Fruit fly (Drosophila melanogaster) whole organism, embryonic: Measurements from ENCODE around the gene CG2663.

Experiments
- Blimp-1 ChIP-seq: fragments of 200-800 bp; sonication (Bioruptor generic); optimal IDR thresholded peaks from 3 replicates; lab custom pipeline; 2018; ENCODE audit warnings: missing biosample characterization, missing genetic modification characterization, mild to moderate bottlenecking, moderate library complexity, missing genetic modification reagents
- CG10147 ChIP-seq: fragments of 200-800 bp; sonication (Bioruptor generic); optimal IDR thresholded peaks from 2 replicates; lab custom pipeline; 2019; ENCODE audit warnings: missing biosample characterization, mild to moderate bottlenecking, missing genetic modification characterization, moderate library complexity
- CG10274 ChIP-seq: fragments of 200-800 bp; sonication (Bioruptor generic); optimal IDR thresholded peaks from 3 replicates; lab custom pipeline; 2017; ENCODE audit warnings: missing biosample characterization, mild to moderate bottlenecking, missing genetic modification characterization
- CG10959 ChIP-seq: fragments of 200-800 bp; sonication (Bioruptor generic); IDR thresholded peaks from 2 replicates; pipeline ENCODE4 v1.3.6; 2022; ENCODE audit warnings: missing biosample characterization, missing genetic modification characterization
- CG11247 ChIP-seq: fragments of 200-800 bp; sonication (Bioruptor generic); IDR thresholded peaks from 2 replicates; pipeline ENCODE4 v1.3.6; 2022; ENCODE audit warnings: missing biosample characterization, missing genetic modification characterization
- CG11398 ChIP-seq: fragments of 200-800 bp; sonication (Bioruptor generic); optimal IDR thresholded peaks from 2 replicates; lab custom pipeline; 2016; ENCODE audit warnings: missing biosample characterization, missing genetic modification characterization
- CG12391 ChIP-seq: fragments of 200-800 bp; sonication (Bioruptor generic); optimal IDR thresholded peaks from 3 replicates; lab custom pipeline; 2018; ENCODE audit warnings: missing biosample characterization, mild to moderate bottlenecking, missing genetic modification characterization, moderate library complexity
- CG14667 ChIP-seq: fragments of 200-800 bp; sonication (Bioruptor generic); IDR thresholded peaks from 2 replicates; pipeline ENCODE4 v1.3.6; 2022; ENCODE audit warnings: missing biosample characterization, missing genetic modification characterization
- CG14860 ChIP-seq: fragments of 200-800 bp; sonication (Bioruptor generic); IDR thresholded peaks from 3 replicates; pipeline ENCODE4 v1.3.6; 2022; ENCODE audit warnings: missing biosample characterization, missing genetic modification characterization; ENCODE audit not compliant: partially characterized antibody
- CG14965 ChIP-seq: fragments of 200-800 bp; sonication (Bioruptor generic); optimal IDR thresholded peaks from 2 replicates; lab custom pipeline; 2016; ENCODE audit warnings: missing biosample characterization, missing genetic modification characterization, borderline replicate concordance
- CG1529 ChIP-seq: fragments of 200-800 bp; sonication (Bioruptor generic); optimal IDR thresholded peaks from 3 replicates; lab custom pipeline; 2018; ENCODE audit warnings: missing biosample characterization, missing genetic modification characterization
- CG15514 ChIP-seq: fragments of 200-800 bp; sonication (Bioruptor generic); optimal IDR thresholded peaks from 3 replicates; lab custom pipeline; 2017; ENCODE audit warnings: missing biosample characterization, missing genetic modification characterization, mild to moderate bottlenecking, moderate library complexity, missing genetic modification reagents
- CG2712 ChIP-seq: fragments of 200-800 bp; optimal IDR thresholded peaks from 3 replicates; lab custom pipeline; 2019; ENCODE audit warnings: missing biosample characterization, mild to moderate bottlenecking, missing genetic modification characterization, moderate library complexity
- CG32532 ChIP-seq: fragments of 200-800 bp; sonication (Bioruptor generic); IDR thresholded peaks from 2 replicates; pipeline ENCODE4 v1.3.6; 2022; ENCODE audit warnings: missing biosample characterization, missing genetic modification characterization
- CG32772 ChIP-seq: fragments of 200-800 bp; sonication (Bioruptor generic); IDR thresholded peaks from 2 replicates; pipeline ENCODE4 v1.3.6; 2022; ENCODE audit warnings: missing biosample characterization, missing genetic modification characterization
- CG34224 ChIP-seq: fragments of 200-800 bp; sonication (Bioruptor generic); IDR thresholded peaks from 3 replicates; pipeline ENCODE4 v1.3.6; 2022; ENCODE audit warnings: missing biosample characterization, missing genetic modification characterization; ENCODE audit not compliant: partially characterized antibody
- CG3726 ChIP-seq: fragments of 200-800 bp; sonication (Bioruptor generic); IDR thresholded peaks from 3 replicates; pipeline ENCODE4, ENCODE4 v1.3.6; 2022; ENCODE audit warnings: missing biosample characterization, missing genetic modification characterization
- CG4404 ChIP-seq: fragments of 200-800 bp; sonication (Bioruptor generic); IDR thresholded peaks from 2 replicates; pipeline ENCODE4 v1.3.6; 2022; ENCODE audit warnings: missing biosample characterization, missing genetic modification characterization
- CG4707 ChIP-seq: fragments of 200-800 bp; sonication (Bioruptor generic); optimal IDR thresholded peaks from 2 replicates; lab custom pipeline; 2018; ENCODE audit warnings: missing biosample characterization, mild to moderate bottlenecking, missing genetic modification characterization, moderate library complexity
- CG6175 ChIP-seq: fragments of 200-800 bp; sonication (Bioruptor generic); IDR thresholded peaks from 3 replicates; pipeline ENCODE4 v1.3.6; 2022; ENCODE audit warnings: missing biosample characterization, missing genetic modification characterization
- CG6254 ChIP-seq: fragments of 200-800 bp; sonication (Bioruptor generic); optimal IDR thresholded peaks from 3 replicates; lab custom pipeline; 2017; ENCODE audit warnings: mild to moderate bottlenecking, missing biosample characterization, missing genetic modification reagents, missing genetic modification characterization
- CG8359 ChIP-seq: fragments of 200-800 bp; sonication (Bioruptor generic); optimal IDR thresholded peaks from 2 replicates; lab custom pipeline; 2017; ENCODE audit warnings: missing biosample characterization, mild to moderate bottlenecking, missing genetic modification characterization, borderline replicate concordance
- Dip2 ChIP-seq: fragments of 200-800 bp; sonication (Bioruptor generic); IDR thresholded peaks from 2 replicates; pipeline ENCODE4 v1.3.6; 2022; ENCODE audit warnings: missing biosample characterization, missing genetic modification characterization
- E2f2 ChIP-seq: fragments of 200-800 bp; sonication (Bioruptor generic); IDR thresholded peaks from 2 replicates; pipeline ENCODE4 v1.3.6; 2022; ENCODE audit warnings: missing biosample characterization, missing genetic modification characterization
- Ets65A ChIP-seq: fragments of 200-800 bp; sonication (Bioruptor generic); peaks from one replicate; lab custom pipeline; 2016; ENCODE audit warnings: missing biosample characterization, missing genetic modification characterization
- H2.0 ChIP-seq: fragments of 200-800 bp; sonication (Bioruptor generic); IDR thresholded peaks from 2 replicates; pipeline ENCODE4 v1.3.6; 2022; ENCODE audit warnings: missing biosample characterization, missing genetic modification characterization
- Hr78 ChIP-seq, 2 experiments: fragments of 200-800 bp in 1 of 2; fragments of >200 bp in 1 of 2; sonication (Bioruptor generic) in 1 of 2; optimal IDR thresholded peaks; 2 replicates each; lab custom pipeline; 2017 to 2019; ENCODE audit warnings: missing biosample characterization in 2 of 2, missing genetic modification characterization in 2 of 2, mild to moderate bottlenecking in 1 of 2, moderate library complexity in 1 of 2
- Jarid2 ChIP-seq: fragments of 200-800 bp; sonication (Bioruptor generic); optimal IDR thresholded peaks from 3 replicates; lab custom pipeline; 2017; ENCODE audit warnings: mild to moderate bottlenecking, missing biosample characterization, missing genetic modification reagents, missing genetic modification characterization
- Med ChIP-seq: fragments of 200-800 bp; sonication (Bioruptor generic); peaks from one replicate; lab custom pipeline; 2016; ENCODE audit warnings: missing biosample characterization, missing genetic modification characterization, mild to moderate bottlenecking, inconsistent platforms, moderate library complexity
- Mrtf ChIP-seq: fragments of 200-800 bp; sonication (Bioruptor generic); IDR thresholded peaks from 3 replicates; pipeline ENCODE4 v1.3.6; 2022; ENCODE audit warnings: missing biosample characterization, missing genetic modification characterization
- NC2β ChIP-seq: fragments of 200-800 bp; sonication (Bioruptor generic); optimal IDR thresholded peaks from 2 replicates; lab custom pipeline; 2016; ENCODE audit warnings: missing biosample characterization, missing genetic modification characterization
- NK7.1 ChIP-seq: fragments of 200-800 bp; sonication (Bioruptor generic); optimal IDR thresholded peaks from 3 replicates; lab custom pipeline; 2016; ENCODE audit warnings: missing biosample characterization, missing genetic modification characterization
- amos ChIP-seq: fragments of 200-800 bp; sonication (Bioruptor generic); IDR thresholded peaks from 2 replicates; pipeline ENCODE4 v1.3.6; 2022; ENCODE audit warnings: missing biosample characterization, missing genetic modification characterization; ENCODE audit not compliant: partially characterized antibody
- ci ChIP-seq: fragments of 200-800 bp; sonication (Bioruptor generic); IDR thresholded peaks from 3 replicates; pipeline ENCODE4 v1.3.6; 2022; ENCODE audit warnings: missing biosample characterization, missing genetic modification characterization
- croc ChIP-seq: fragments of 200-800 bp; sonication (Bioruptor generic); conservative IDR thresholded peaks from 3 replicates; pipeline ENCODE4 v1.3.6; 2022; ENCODE audit warnings: missing biosample characterization, missing genetic modification characterization
- cwo ChIP-seq: fragments of 200-800 bp; sonication (Bioruptor generic); optimal IDR thresholded peaks from 3 replicates; lab custom pipeline; 2017; ENCODE audit warnings: missing biosample characterization, missing genetic modification characterization, mild to moderate bottlenecking, moderate library complexity, missing genetic modification reagents
- grau ChIP-seq: fragments of 200-800 bp; optimal IDR thresholded peaks from 3 replicates; lab custom pipeline; 2019; ENCODE audit warnings: missing biosample characterization, mild to moderate bottlenecking, missing genetic modification characterization, moderate library complexity
- grn ChIP-seq: fragments of 200-800 bp; sonication (Bioruptor generic); optimal IDR thresholded peaks from 3 replicates; lab custom pipeline; 2017; ENCODE audit warnings: missing biosample characterization, missing genetic modification characterization
- hbn ChIP-seq: fragments of 200-800 bp; sonication (Bioruptor generic); IDR thresholded peaks from 2 replicates; pipeline ENCODE4 v1.3.6; 2022; ENCODE audit warnings: missing biosample characterization, missing genetic modification characterization; ENCODE audit not compliant: partially characterized antibody
- nom ChIP-seq: fragments of 200-800 bp; sonication (Bioruptor generic); optimal IDR thresholded peaks from 2 replicates; lab custom pipeline; 2017; ENCODE audit warnings: missing biosample characterization, missing genetic modification characterization, mild to moderate bottlenecking, moderate library complexity, missing genetic modification reagents
- otp ChIP-seq: fragments of 200-800 bp; sonication (Bioruptor generic); IDR thresholded peaks from 3 replicates; pipeline ENCODE4, ENCODE4 v1.3.6; 2022; ENCODE audit warnings: missing biosample characterization, missing genetic modification characterization
- pros ChIP-seq: fragments of 200-800 bp; sonication (Bioruptor generic); optimal IDR thresholded peaks from 3 replicates; lab custom pipeline; 2019; ENCODE audit warnings: missing biosample characterization, mild to moderate bottlenecking, missing genetic modification characterization, moderate library complexity
- sim ChIP-seq: fragments of 200-800 bp; sonication (Bioruptor generic); IDR thresholded peaks from 2 replicates; pipeline ENCODE4 v1.3.6; 2022; ENCODE audit warnings: missing biosample characterization, missing genetic modification characterization
- slbo ChIP-seq: fragments of 200-800 bp; sonication (Bioruptor generic); IDR thresholded peaks from 2 replicates; pipeline ENCODE4 v1.3.6; 2022; ENCODE audit warnings: missing biosample characterization, missing genetic modification characterization
- sr ChIP-seq: fragments of 200-800 bp; sonication (Bioruptor generic); IDR thresholded peaks from 3 replicates; pipeline ENCODE4 v1.3.6; 2022; ENCODE audit warnings: missing biosample characterization, missing genetic modification characterization
- trh ChIP-seq: fragments of 200-800 bp; sonication (Bioruptor generic); optimal IDR thresholded peaks from 2 replicates; lab custom pipeline; 2016; ENCODE audit warnings: missing biosample characterization, missing genetic modification characterization
- vvl ChIP-seq: fragments of 200-800 bp; sonication (Bioruptor generic); IDR thresholded peaks from 2 replicates; pipeline ENCODE4 v1.3.6; 2022; ENCODE audit warnings: missing biosample characterization, missing genetic modification characterization

CG2663 gene

DNA sequence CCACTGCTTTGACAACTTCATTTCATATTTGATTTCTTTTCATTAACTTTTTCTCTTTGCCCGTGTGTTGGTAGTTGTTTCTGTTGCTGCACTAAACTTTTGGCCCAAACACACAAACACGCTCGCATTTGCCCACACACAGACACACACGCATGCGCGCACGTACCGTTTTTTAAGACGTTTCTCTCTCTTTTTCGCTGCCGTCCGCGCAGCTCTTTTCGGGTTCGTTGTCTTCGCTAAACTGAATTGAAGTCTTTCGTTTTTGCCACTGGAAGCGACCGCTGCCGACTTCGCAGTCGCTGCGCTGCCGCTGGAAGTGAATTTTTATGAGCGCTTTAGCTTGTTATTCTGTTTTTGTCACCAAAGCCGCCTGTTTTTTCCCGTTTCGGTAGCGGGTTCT, 11.3 kb downstream of the CG2663 start, which contains the start of gene kkv (continued):
- TF ChIP-seq pros (GFP tag; lab: Kevin White, UChicago), result peak; percentile 95
- peak; percentile 31 for TF ChIP-seq Med (GFP tag; lab: Kevin White, UChicago)
- no peak for TF ChIP-seq CG32772 (GFP tag; lab: Robert Waterston, UW)
- TF ChIP-seq Jarid2 (GFP tag; lab: Kevin White, UChicago), result peak; percentile 56
- peak; percentile 26; the same call in 1 of the 3 replicates for TF ChIP-seq ci (GFP tag; lab: Robert Waterston, UW)
- TF ChIP-seq otp (GFP tag; lab: Robert Waterston, UW), result 0 out of 3 replicates have a peak, but pooled peaks have one; percentile 9
- peak; percentile 85 for TF ChIP-seq CG11247
- no peak for TF ChIP-seq cwo (GFP tag; lab: Kevin White, UChicago)
- TF ChIP-seq, all 482 proteins: peak for 27

DNA sequence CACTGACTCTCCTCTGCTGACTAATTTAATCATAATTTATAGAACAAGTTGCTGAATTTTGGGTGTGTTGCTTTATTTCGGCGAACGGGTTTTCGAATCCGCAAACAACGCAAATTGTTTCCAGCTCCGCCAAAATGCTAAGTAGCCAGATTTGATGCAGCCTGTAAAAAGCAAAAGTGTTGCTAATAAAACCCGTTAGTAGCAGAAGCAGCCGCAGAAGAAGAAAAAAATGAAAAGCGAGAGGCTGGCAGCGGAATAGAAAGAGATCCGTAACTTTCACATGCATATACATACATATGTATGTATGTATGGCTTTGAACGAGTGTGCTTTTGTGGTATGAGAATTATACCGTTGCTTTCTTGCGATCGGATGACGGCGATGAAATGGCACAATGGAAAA, 11.9 kb downstream of the CG2663 start:
- TF ChIP-seq sr (GFP tag; lab: Robert Waterston, UW) (no peak), Ets65A (peak; percentile 30), Blimp-1 (GFP tag; lab: Kevin White, UChicago) (peak; percentile 96)
- TF ChIP-seq, all 482 proteins: peak for 2

DNA sequence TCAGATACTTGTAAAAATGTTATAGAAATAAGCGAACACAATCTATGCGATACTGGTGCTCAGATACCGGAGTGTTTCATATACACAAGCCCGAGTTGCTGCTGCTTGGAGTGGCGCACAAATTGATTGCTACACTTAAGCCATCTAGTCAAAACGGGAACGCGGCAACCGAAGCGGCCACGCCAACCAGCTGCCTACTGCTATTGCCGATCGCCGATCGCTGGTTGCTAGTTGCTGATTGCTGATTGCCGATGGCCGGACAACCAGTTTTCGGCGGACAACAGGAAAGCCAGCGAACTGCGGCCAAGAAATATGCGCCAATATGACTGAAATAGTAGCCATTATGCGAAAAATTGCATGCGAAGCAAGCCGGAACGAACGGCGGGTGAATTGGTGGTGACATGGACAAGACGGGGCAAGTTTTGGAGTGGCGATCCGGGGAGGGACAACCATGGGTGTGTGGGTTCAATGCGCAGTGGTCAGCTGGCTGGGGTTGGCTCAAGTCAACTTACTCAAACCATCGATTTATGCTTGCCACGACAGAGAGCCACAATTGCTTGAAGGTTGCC, 13.8 kb downstream of the CG2663 start:
- TF ChIP-seq CG14860, result no peak
- TF ChIP-seq Hr78 (GFP tag; optimal IDR thresholded peaks at IDR 0.05; lab: Kevin White, UChicago), result no peak
- no peak for TF ChIP-seq CG2712 (tag; lab: Kevin White, UChicago)
- no peak for TF ChIP-seq CG10147 (GFP tag; lab: Kevin White, UChicago)
- TF ChIP-seq Mrtf, result no peak
- TF ChIP-seq CG12391 (tag; lab: Kevin White, UChicago), result no peak
- TF ChIP-seq vvl (GFP tag; lab: Robert Waterston, UW), result no peak
- TF ChIP-seq CG10959 (GFP tag; lab: Robert Waterston, UW), result no peak
- TF ChIP-seq CG10274 (GFP tag; lab: Kevin White, UChicago), result no peak
- no peak for TF ChIP-seq E2f2 (GFP tag; lab: Robert Waterston, UW)
- no peak for TF ChIP-seq sim (GFP tag; lab: Robert Waterston, UW)
- no peak for TF ChIP-seq amos (GFP tag; lab: Robert Waterston, UW)
- no peak for TF ChIP-seq CG4404
- peak; percentile 29 for TF ChIP-seq grn (GFP tag; lab: Kevin White, UChicago)
- no peak for TF ChIP-seq slbo (GFP tag; lab: Robert Waterston, UW)
- no peak for TF ChIP-seq H2.0 (GFP tag; lab: Robert Waterston, UW)
- no peak for TF ChIP-seq grau (tag; lab: Kevin White, UChicago)
- no peak for TF ChIP-seq CG11398 (GFP tag; lab: Kevin White, UChicago)
- TF ChIP-seq CG1529, result no peak
- TF ChIP-seq CG32532 (GFP tag; lab: Robert Waterston, UW), result no peak
- TF ChIP-seq CG15514, result no peak
- TF ChIP-seq CG34224 (GFP tag; lab: Robert Waterston, UW), result no peak
- no peak for TF ChIP-seq NK7.1 (GFP tag; lab: Kevin White, UChicago)
- TF ChIP-seq NC2β (GFP tag; lab: Kevin White, UChicago), result no peak
- no peak for TF ChIP-seq CG14667 (GFP tag; lab: Robert Waterston, UW)
- no peak for TF ChIP-seq trh (GFP tag; lab: Kevin White, UChicago)
- no peak for TF ChIP-seq croc
- TF ChIP-seq CG14965 (GFP tag; lab: Kevin White, UChicago), result no peak
- TF ChIP-seq hbn, result no peak
- TF ChIP-seq CG6175, result peak; percentile 53; the same call in 1 of the 3 replicates
- no peak for TF ChIP-seq CG8359
- TF ChIP-seq CG6254 (GFP tag; lab: Kevin White, UChicago), result no peak
- TF ChIP-seq nom (GFP tag; lab: Kevin White, UChicago), result peak; percentile 33
- no peak for TF ChIP-seq CG4707 (GFP tag; lab: Kevin White, UChicago)
- no peak for TF ChIP-seq CG3726
- TF ChIP-seq Dip2, result no peak
